Fruit fly (Drosophila melanogaster): Measurements from ENCODE around the gene CG5391.

- no peak for TF ChIP-seq CTCF (optimal IDR thresholded peaks at IDR 0.05)
- no peak for TF ChIP-seq CG8478 (optimal IDR thresholded peaks at IDR 0.05)
Measured at dm6 chr3R:22287470-22287869, 46.5 kb downstream of the CG5391 start.

Data from S2 (cell line).